Fruit fly (Drosophila melanogaster) whole organism, embryonic: Measurements from ENCODE around the gene sr.

Source experiments
- B-H2 ChIP-seq: fragments of 200-800 bp; sonication (Bioruptor generic); optimal IDR thresholded peaks from 2 replicates; lab custom pipeline; 2018; ENCODE audit warnings: missing biosample characterization, mild to moderate bottlenecking, missing genetic modification characterization
- CG14860 ChIP-seq: fragments of 200-800 bp; sonication (Bioruptor generic); IDR thresholded peaks from 3 replicates; pipeline ENCODE4 v1.3.6; 2022; ENCODE audit warnings: missing biosample characterization, missing genetic modification characterization; ENCODE audit not compliant: partially characterized antibody
- CG15601 ChIP-seq: fragments of 200-800 bp; sonication (Bioruptor generic); optimal IDR thresholded peaks from 3 replicates; lab custom pipeline; 2019; ENCODE audit warnings: missing biosample characterization, mild to moderate bottlenecking, missing genetic modification characterization, moderate library complexity
- CG15696 ChIP-seq: fragments of 200-800 bp; sonication (Bioruptor generic); optimal IDR thresholded peaks from 2 replicates; lab custom pipeline; 2019; ENCODE audit warnings: missing biosample characterization, mild to moderate bottlenecking, missing genetic modification characterization, moderate library complexity
- CG1832 ChIP-seq: fragments of 200-800 bp; sonication (Bioruptor generic); optimal IDR thresholded peaks from 2 replicates; lab custom pipeline; 2017; ENCODE audit warnings: missing biosample characterization, mild to moderate bottlenecking, missing genetic modification characterization, inconsistent platforms
- CG18476 ChIP-seq: fragments of 200-800 bp; sonication (Bioruptor generic); optimal IDR thresholded peaks from 2 replicates; lab custom pipeline; 2016; ENCODE audit warnings: missing biosample characterization, mild to moderate bottlenecking, missing genetic modification characterization
- CG18619 ChIP-seq: fragments of 200-800 bp; sonication (Bioruptor generic); optimal IDR thresholded peaks from 3 replicates; lab custom pipeline; 2017; ENCODE audit warnings: missing biosample characterization, mild to moderate bottlenecking, missing genetic modification characterization
- CG2116 ChIP-seq: fragments of 200-800 bp; sonication (Bioruptor generic); optimal IDR thresholded peaks from 3 replicates; lab custom pipeline; 2018; ENCODE audit warnings: missing biosample characterization, mild to moderate bottlenecking, missing genetic modification characterization
- CG32532 ChIP-seq: fragments of 200-800 bp; sonication (Bioruptor generic); IDR thresholded peaks from 2 replicates; pipeline ENCODE4 v1.3.6; 2022; ENCODE audit warnings: missing biosample characterization, missing genetic modification characterization
- CG32767 ChIP-seq: fragments of 200-800 bp; sonication (Bioruptor generic); IDR thresholded peaks from 2 replicates; pipeline ENCODE4 v1.3.6; 2022; ENCODE audit warnings: missing biosample characterization, missing genetic modification characterization
- CG3407 ChIP-seq: fragments of 200-800 bp; sonication (Bioruptor generic); optimal IDR thresholded peaks from 2 replicates; lab custom pipeline; 2018; ENCODE audit warnings: missing biosample characterization, mild to moderate bottlenecking, missing genetic modification characterization
- CG42726 ChIP-seq: fragments of 200-800 bp; sonication (Bioruptor generic); IDR thresholded peaks from 2 replicates; pipeline ENCODE4 v1.3.6; 2022; ENCODE audit warnings: missing biosample characterization, missing genetic modification characterization; ENCODE audit not compliant: partially characterized antibody
- CG6654 ChIP-seq: fragments of 200-800 bp; sonication (Bioruptor generic); optimal IDR thresholded peaks from 2 replicates; lab custom pipeline; 2017; ENCODE audit warnings: missing biosample characterization, mild to moderate bottlenecking, missing genetic modification characterization
- CG7987 ChIP-seq: fragments of 200-800 bp; sonication (Bioruptor generic); optimal IDR thresholded peaks from 2 replicates; lab custom pipeline; 2018; ENCODE audit warnings: missing biosample characterization, mild to moderate bottlenecking, missing genetic modification characterization, moderate library complexity
- CG9437 ChIP-seq: fragments of 200-800 bp; sonication (Bioruptor generic); optimal IDR thresholded peaks from 2 replicates; lab custom pipeline; 2018; ENCODE audit warnings: missing biosample characterization, mild to moderate bottlenecking, missing genetic modification characterization
- CoRest ChIP-seq: fragments of 200-800 bp; sonication (Bioruptor generic); optimal IDR thresholded peaks from 3 replicates; lab custom pipeline; 2018; ENCODE audit warnings: missing biosample characterization, mild to moderate bottlenecking, missing genetic modification characterization, moderate library complexity
- CrebB ChIP-seq: fragments of 200-800 bp; sonication (Bioruptor generic); optimal IDR thresholded peaks from 3 replicates; lab custom pipeline; 2018; ENCODE audit warnings: missing biosample characterization, mild to moderate bottlenecking, missing genetic modification characterization
- D19A ChIP-seq: fragments of 200-800 bp; optimal IDR thresholded peaks from 3 replicates; lab custom pipeline; 2019; ENCODE audit warnings: missing biosample characterization, mild to moderate bottlenecking, missing genetic modification characterization, moderate library complexity
- Drgx ChIP-seq: fragments of 200-800 bp; sonication (Bioruptor generic); IDR thresholded peaks from 2 replicates; pipeline ENCODE4 v1.3.6; 2022; ENCODE audit warnings: missing biosample characterization, missing genetic modification characterization
- Ets97D ChIP-seq: fragments of 200-800 bp; sonication (Bioruptor generic); optimal IDR thresholded peaks from 3 replicates; lab custom pipeline; 2016; ENCODE audit warnings: missing biosample characterization, missing genetic modification characterization
- Hmx ChIP-seq: fragments of 200-800 bp; sonication (Bioruptor generic); optimal IDR thresholded peaks from 2 replicates; lab custom pipeline; 2016; ENCODE audit warnings: missing biosample characterization, missing genetic modification characterization
- Med ChIP-seq: fragments of 200-800 bp; sonication (Bioruptor generic); peaks from one replicate; lab custom pipeline; 2016; ENCODE audit warnings: missing biosample characterization, missing genetic modification characterization, mild to moderate bottlenecking, inconsistent platforms, moderate library complexity
- Mes4 ChIP-seq: fragments of 200-800 bp; sonication (Bioruptor generic); optimal IDR thresholded peaks from 2 replicates; lab custom pipeline; 2016; ENCODE audit warnings: missing biosample characterization, missing genetic modification characterization
- NfI ChIP-seq: fragments of 200-800 bp; sonication (Bioruptor generic); optimal IDR thresholded peaks from 3 replicates; lab custom pipeline; 2018; ENCODE audit warnings: missing biosample characterization, mild to moderate bottlenecking, missing genetic modification characterization, moderate library complexity
- Pdp1 ChIP-seq, 2 experiments: fragments of 200-800 bp; sonication (Bioruptor generic); optimal IDR thresholded peaks; 3 replicates each; lab custom pipeline; 2016; ENCODE audit warnings: missing biosample characterization in 2 of 2, missing genetic modification characterization in 2 of 2, mild to moderate bottlenecking in 1 of 2, moderate library complexity in 1 of 2
- Scr ChIP-seq: fragments of 200-800 bp; sonication (Bioruptor generic); IDR thresholded peaks from 2 replicates; pipeline ENCODE4 v1.3.6; 2022; ENCODE audit warnings: missing biosample characterization, missing genetic modification characterization; ENCODE audit not compliant: partially characterized antibody
- ac ChIP-seq: fragments of 200-800 bp; sonication (Bioruptor generic); optimal IDR thresholded peaks from 3 replicates; lab custom pipeline; 2017; ENCODE audit warnings: missing biosample characterization, mild to moderate bottlenecking, missing genetic modification characterization
- bsh ChIP-seq, 2 experiments: fragments of 200-800 bp; sonication (Bioruptor generic); optimal IDR thresholded peaks; 2 replicates each; lab custom pipeline; 2017 to 2018; ENCODE audit warnings: mild to moderate bottlenecking in 2 of 2, missing biosample characterization in 2 of 2, missing genetic modification characterization in 2 of 2, moderate library complexity in 1 of 2
- crol ChIP-seq: fragments of 200-800 bp; sonication (Bioruptor generic); IDR thresholded peaks from 2 replicates; pipeline ENCODE4 v1.3.6; 2022; ENCODE audit warnings: missing biosample characterization, missing genetic modification characterization
- dmrt11E ChIP-seq: fragments of 200-800 bp; sonication (Bioruptor generic); optimal IDR thresholded peaks from 3 replicates; lab custom pipeline; 2018; ENCODE audit warnings: missing biosample characterization, mild to moderate bottlenecking, missing genetic modification characterization, moderate library complexity
- esg ChIP-seq: fragments of 200-800 bp; sonication (Bioruptor generic); conservative IDR thresholded peaks from 2 replicates; pipeline ENCODE4 v1.3.6; 2022; ENCODE audit warnings: missing biosample characterization, missing genetic modification characterization
- fd64A ChIP-seq: fragments of 200-800 bp; sonication (Bioruptor generic); optimal IDR thresholded peaks from 3 replicates; lab custom pipeline; 2018; ENCODE audit warnings: missing biosample characterization, mild to moderate bottlenecking, missing genetic modification characterization
- gcm ChIP-seq: fragments of 200-800 bp; sonication (Bioruptor generic); optimal IDR thresholded peaks from 2 replicates; lab custom pipeline; 2019; ENCODE audit warnings: missing biosample characterization, mild to moderate bottlenecking, missing genetic modification characterization, moderate library complexity
- ham ChIP-seq: fragments of 200-800 bp; sonication (Bioruptor generic); IDR thresholded peaks from 2 replicates; pipeline ENCODE4 v1.3.6; 2022; ENCODE audit warnings: missing biosample characterization, missing genetic modification characterization
- knrl ChIP-seq: fragments of 200-800 bp; sonication (Bioruptor generic); IDR thresholded peaks from 3 replicates; pipeline ENCODE4 v1.3.6; 2022; ENCODE audit warnings: missing biosample characterization, missing genetic modification characterization; ENCODE audit not compliant: partially characterized antibody
- lab ChIP-seq: fragments of 200-800 bp; sonication (Bioruptor generic); optimal IDR thresholded peaks from 3 replicates; lab custom pipeline; 2017; ENCODE audit warnings: missing biosample characterization, missing genetic modification characterization, mild to moderate bottlenecking, moderate library complexity, missing genetic modification reagents
- lov ChIP-seq, 2 experiments: fragments of 200-800 bp in 1 of 2; fragments of >200 bp in 1 of 2; sonication (Bioruptor generic) in 1 of 2; IDR thresholded peaks in 1 of 2; optimal IDR thresholded peaks in 1 of 2; 2 replicates in 1 of 2; 3 replicates in 1 of 2; pipeline versions ENCODE4 v1.3.6 to Lab custom; 2017 to 2022; ENCODE audit warnings: missing biosample characterization in 1 of 2, missing genetic modification characterization in 1 of 2
- maf-S ChIP-seq: fragments of 200-800 bp; sonication (Bioruptor generic); optimal IDR thresholded peaks from 2 replicates; lab custom pipeline; 2016; ENCODE audit warnings: missing biosample characterization, missing genetic modification characterization
- mirr ChIP-seq: fragments of 200-800 bp; sonication (Bioruptor generic); optimal IDR thresholded peaks from 3 replicates; lab custom pipeline; 2018; ENCODE audit warnings: missing biosample characterization, mild to moderate bottlenecking, missing genetic modification characterization
- nerfin-1 ChIP-seq: fragments of 200-800 bp; sonication (Bioruptor generic); optimal IDR thresholded peaks from 3 replicates; lab custom pipeline; 2019; ENCODE audit warnings: missing biosample characterization, mild to moderate bottlenecking, missing genetic modification characterization, moderate library complexity
- onecut ChIP-seq: fragments of 200-800 bp; sonication (Bioruptor generic); IDR thresholded peaks from 2 replicates; pipeline ENCODE4 v1.3.6; 2022; ENCODE audit warnings: missing biosample characterization, missing genetic modification characterization
- pum ChIP-seq: fragments of 200-800 bp; sonication (Bioruptor generic); optimal IDR thresholded peaks from 2 replicates; lab custom pipeline; 2016; ENCODE audit warnings: missing biosample characterization, missing genetic modification characterization
- rib ChIP-seq: fragments of 200-800 bp; sonication (Bioruptor generic); IDR thresholded peaks from 2 replicates; pipeline ENCODE4 v1.3.6; 2022; ENCODE audit warnings: missing biosample characterization, missing genetic modification characterization
- row ChIP-seq: fragments of 200-800 bp; sonication (Bioruptor generic); IDR thresholded peaks from 3 replicates; pipeline ENCODE4 v1.3.6; 2022; ENCODE audit warnings: missing biosample characterization, missing genetic modification characterization
- sd ChIP-seq: fragments of 200-800 bp; sonication (Bioruptor generic); optimal IDR thresholded peaks from 3 replicates; lab custom pipeline; 2018; ENCODE audit warnings: missing biosample characterization, mild to moderate bottlenecking, missing genetic modification characterization, moderate library complexity
- sna ChIP-seq: fragments of 200-800 bp; sonication (Bioruptor generic); IDR thresholded peaks from 2 replicates; pipeline ENCODE4 v1.3.6; 2022; ENCODE audit warnings: missing biosample characterization, missing genetic modification characterization; ENCODE audit not compliant: partially characterized antibody
- tll ChIP-seq, 2 experiments: fragments of 200-800 bp in 1 of 2; fragments of >200 bp in 1 of 2; sonication (Bioruptor generic) in 1 of 2; optimal IDR thresholded peaks; 2 replicates each; lab custom pipeline; 2017 to 2019; ENCODE audit warnings: missing biosample characterization in 2 of 2, missing genetic modification characterization in 2 of 2, mild to moderate bottlenecking in 1 of 2, moderate library complexity in 1 of 2
- trem ChIP-seq: fragments of 200-800 bp; optimal IDR thresholded peaks from 3 replicates; lab custom pipeline; 2019; ENCODE audit warnings: missing biosample characterization, mild to moderate bottlenecking, missing genetic modification characterization, moderate library complexity
- tup ChIP-seq: fragments of 200-800 bp; sonication (Bioruptor generic); optimal IDR thresholded peaks from 2 replicates; lab custom pipeline; 2016; ENCODE audit warnings: missing biosample characterization, mild to moderate bottlenecking, missing genetic modification characterization, moderate library complexity

Gene sr

dm6 chr3R:18108442-18108841 lies 17.8 kb downstream of the sr start (continued):
- TF ChIP-seq tup (GFP tag; lab: Kevin White, UChicago) = no peak
- TF ChIP-seq pum (GFP tag; lab: Kevin White, UChicago) = no peak
- no peak for TF ChIP-seq B-H2 (GFP tag; lab: Kevin White, UChicago)
- no peak for TF ChIP-seq CG18476 (GFP tag; lab: Kevin White, UChicago)
- TF ChIP-seq lab (GFP tag; lab: Kevin White, UChicago) = no peak
- TF ChIP-seq esg (GFP tag; lab: Robert Waterston, UW) = no peak
- no peak for TF ChIP-seq CrebB (tag; lab: Kevin White, UChicago)
- no peak for TF ChIP-seq fd64A (GFP tag; lab: Kevin White, UChicago)
- TF ChIP-seq CG7987 = no peak
- no peak for TF ChIP-seq bsh (GFP tag; optimal IDR thresholded peaks at IDR 0.05; lab: Kevin White, UChicago)
- no peak for TF ChIP-seq CG18619
- TF ChIP-seq Mes4 = no peak
- no peak for TF ChIP-seq D19A
- TF ChIP-seq Scr (GFP tag; lab: Robert Waterston, UW) = peak; percentile 38
- 0 out of 2 replicates have a peak, but pooled peaks have one; percentile 23 for TF ChIP-seq sna (GFP tag; lab: Robert Waterston, UW)
- TF ChIP-seq ham = no peak
- no peak for TF ChIP-seq CG6654
- TF ChIP-seq NfI = no peak
- TF ChIP-seq CG42726 (GFP tag; lab: Robert Waterston, UW) = no peak
- peak; percentile 25; the same call in 1 of the 3 replicates for TF ChIP-seq CG14860 (GFP tag; lab: Robert Waterston, UW)
- TF ChIP-seq CG9437 (GFP tag; lab: Kevin White, UChicago) = no peak
- TF ChIP-seq tll (GFP tag; optimal IDR thresholded peaks at IDR 0.05; lab: Kevin White, UChicago) = no peak
- TF ChIP-seq ac (GFP tag; lab: Kevin White, UChicago) = no peak
- TF ChIP-seq trem (tag; lab: Kevin White, UChicago) = no peak
- no peak for TF ChIP-seq nerfin-1 (tag; lab: Kevin White, UChicago)
- no peak for TF ChIP-seq row (GFP tag; lab: Robert Waterston, UW)
- no peak for TF ChIP-seq CoRest

- TF ChIP-seq Med (GFP tag; lab: Kevin White, UChicago) (peak; percentile 65), Hmx (GFP tag; lab: Kevin White, UChicago) (no peak), Ets97D (no peak), CG15601 (tag; lab: Kevin White, UChicago) (no peak), CG32767 (GFP tag; lab: Robert Waterston, UW) (0 out of 2 replicates have a peak, but pooled peaks have one; percentile 29), CG2116 (GFP tag; lab: Kevin White, UChicago) (no peak), mirr (GFP tag; lab: Kevin White, UChicago) (no peak), CG1832 (GFP tag; lab: Kevin White, UChicago) (peak; percentile 57), maf-S (GFP tag; lab: Kevin White, UChicago) (no peak), CG15696 (tag; lab: Kevin White, UChicago) (no peak), knrl (GFP tag; lab: Robert Waterston, UW) (peak; percentile 29; the same call in 1 of the 3 replicates), lov (optimal IDR thresholded peaks at IDR 0.05; lab: Kevin White, UChicago) (no peak), lov (GFP tag; IDR thresholded peaks at IDR 0.05; lab: Robert Waterston, UW) (no peak), onecut (GFP tag; lab: Robert Waterston, UW) (peak; percentile 98), crol (GFP tag; lab: Robert Waterston, UW) (peak; percentile 63), Pdp1 (GFP tag; optimal IDR thresholded peaks at IDR 0.05; lab: Kevin White, UChicago) (peak in 1 of 2 experiments; percentile 9), gcm (GFP tag; lab: Kevin White, UChicago) (no peak), rib (GFP tag; lab: Robert Waterston, UW) (peak; percentile 78), Drgx (GFP tag; lab: Robert Waterston, UW) (0 out of 2 replicates have a peak, but pooled peaks have one; percentile 15), CG3407 (GFP tag; lab: Kevin White, UChicago) (no peak), dmrt11E (tag; lab: Kevin White, UChicago) (no peak), CG32532 (GFP tag; lab: Robert Waterston, UW) (no peak), sd (tag; lab: Kevin White, UChicago) (peak; percentile 87)
Observed at dm6 chr3R:18111709-18112110, 21.1 kb downstream of the sr start.
